Worm (Caenorhabditis elegans): Measurements from ENCODE around the gene Y56A3A.7.

DNA sequence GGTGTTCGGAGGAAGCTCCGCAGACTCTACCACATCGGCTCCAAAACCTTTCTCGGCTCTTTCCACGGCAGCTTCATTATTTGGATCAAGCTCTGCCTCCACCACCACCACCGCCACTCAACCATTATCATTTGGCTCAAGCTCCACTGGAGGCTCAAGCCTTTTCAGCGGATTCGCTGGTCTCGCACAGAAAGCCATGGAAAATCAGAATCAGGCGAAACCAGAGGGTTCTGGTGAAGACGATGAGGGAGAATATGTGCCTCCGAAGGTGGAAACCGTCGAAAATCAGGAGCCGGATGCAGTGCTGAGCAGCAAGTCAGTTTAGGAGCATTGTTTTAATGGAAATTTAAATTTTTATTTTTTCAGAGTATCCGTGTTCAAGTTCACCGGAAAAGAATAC, 29.7 kb downstream of the Y56A3A.7 start:
- TF ChIP-seq ets-4 (GFP tag; optimal IDR thresholded peaks at IDR 0.05) (no peak), attf-5 (GFP tag; optimal IDR thresholded peaks at IDR 0.05) (no peak), K12H6.12 (tag; optimal IDR thresholded peaks at IDR 0.05) (no peak), rpc-1 (optimal IDR thresholded peaks at IDR 0.05) (no peak), rpc-1 (tag; optimal IDR thresholded peaks at IDR 0.05) (no peak), F55B11.4 (tag; optimal IDR thresholded peaks at IDR 0.05; ENCODE audit: borderline replicate concordance, insufficient read depth) (no peak), gei-17 (GFP tag; optimal IDR thresholded peaks at IDR 0.05) (no peak)
